Worm (Caenorhabditis elegans) whole organism, mixed stage, embryonic: ENCODE data around the gene gst-22.

Source experiments
- bed-3 ChIP-seq: fragments of 200-800 bp; sonication (Bioruptor generic); optimal IDR thresholded peaks from 3 replicates; lab custom pipeline; 2018; ENCODE audit warnings: mild to moderate bottlenecking, missing genetic modification characterization, moderate library complexity, missing compliant biosample characterization
- blmp-1 ChIP-seq: fragments of 150-350 bp; optimal IDR thresholded peaks from 2 replicates; lab custom pipeline; 2014; ENCODE audit warnings: missing biosample characterization, missing genetic modification characterization
- ceh-43 ChIP-seq: fragments of 200-800 bp; sonication (Bioruptor generic); optimal IDR thresholded peaks from 2 replicates; lab custom pipeline; 2018; ENCODE audit warnings: mild to moderate bottlenecking, missing genetic modification characterization, moderate library complexity, missing compliant biosample characterization
- ceh-83 ChIP-seq: fragments of 200-800 bp; sonication (Bioruptor generic); optimal IDR thresholded peaks from 2 replicates; lab custom pipeline; 2018; ENCODE audit warnings: mild to moderate bottlenecking, missing genetic modification characterization, missing compliant biosample characterization
- ces-1 ChIP-seq: fragments of 150-350 bp; optimal IDR thresholded peaks from 2 replicates; lab custom pipeline; 2014; ENCODE audit warnings: missing biosample characterization, missing genetic modification reagents, missing genetic modification characterization
- cnd-1 ChIP-seq: fragments of 200-800 bp; sonication (Bioruptor generic); optimal IDR thresholded peaks from 2 replicates; lab custom pipeline; 2018; ENCODE audit warnings: mild to moderate bottlenecking, missing genetic modification characterization, missing compliant biosample characterization
- drap-1 ChIP-seq: fragments of 200-800 bp; sonication (Bioruptor generic); optimal IDR thresholded peaks from 3 replicates; lab custom pipeline; 2018; ENCODE audit warnings: mild to moderate bottlenecking, missing genetic modification characterization, missing compliant biosample characterization
- flh-1 ChIP-seq: fragments of 200-800 bp; sonication (Bioruptor generic); optimal IDR thresholded peaks from 2 replicates; lab custom pipeline; 2018; ENCODE audit warnings: mild to moderate bottlenecking, missing genetic modification characterization, moderate library complexity, missing compliant biosample characterization
- ham-2 ChIP-seq: fragments of 200-800 bp; sonication (Bioruptor generic); optimal IDR thresholded peaks from 2 replicates; lab custom pipeline; 2018; ENCODE audit warnings: mild to moderate bottlenecking, missing genetic modification characterization, missing compliant biosample characterization
- hlh-1 ChIP-seq: fragments of 150-350 bp; optimal IDR thresholded peaks from 2 replicates; lab custom pipeline; 2014; ENCODE audit warnings: missing biosample characterization, missing genetic modification reagents, missing genetic modification characterization
- lin-13 ChIP-seq: fragments of 150-350 bp; optimal IDR thresholded peaks from 2 replicates; lab custom pipeline; 2014; ENCODE audit warnings: missing biosample characterization, missing genetic modification characterization
- lin-32 ChIP-seq: fragments of 200-800 bp; sonication (Bioruptor generic); optimal IDR thresholded peaks from 2 replicates; lab custom pipeline; 2018; ENCODE audit warnings: mild to moderate bottlenecking, missing genetic modification characterization, missing compliant biosample characterization
- lsy-2 ChIP-seq: fragments of 150-350 bp; optimal IDR thresholded peaks from 2 replicates; lab custom pipeline; 2014; ENCODE audit warnings: missing biosample characterization, missing genetic modification characterization
- mep-1 ChIP-seq: fragments of 150-350 bp; optimal IDR thresholded peaks from 2 replicates; lab custom pipeline; 2017; ENCODE audit warnings: missing biosample characterization, missing genetic modification reagents, missing genetic modification characterization, inconsistent platforms
- mls-2 ChIP-seq: sonication (generic microtip); optimal IDR thresholded peaks from 2 replicates; lab custom pipeline; 2016; ENCODE audit warnings: mild to moderate bottlenecking, missing genetic modification characterization, moderate library complexity, missing compliant biosample characterization
- nhr-12 ChIP-seq: fragments of 150-350 bp; optimal IDR thresholded peaks from 2 replicates; lab custom pipeline; 2014; ENCODE audit warnings: missing biosample characterization, missing genetic modification characterization
- nhr-2 ChIP-seq: fragments of 150-350 bp; optimal IDR thresholded peaks from 2 replicates; lab custom pipeline; 2014; ENCODE audit warnings: missing biosample characterization, missing genetic modification characterization
- nhr-237 ChIP-seq: fragments of 150-350 bp; optimal IDR thresholded peaks from 2 replicates; lab custom pipeline; 2014; ENCODE audit warnings: missing biosample characterization, missing genetic modification characterization
- nhr-28 ChIP-seq: fragments of 150-350 bp; optimal IDR thresholded peaks from 2 replicates; lab custom pipeline; 2014; ENCODE audit warnings: missing biosample characterization, missing genetic modification characterization
- nhr-76 ChIP-seq: sonication (generic microtip); optimal IDR thresholded peaks from 2 replicates; lab custom pipeline; 2017; ENCODE audit warnings: missing biosample characterization, missing genetic modification characterization
- pha-4 ChIP-seq: fragments of 150-350 bp; optimal IDR thresholded peaks from 2 replicates; lab custom pipeline; 2018; ENCODE audit warnings: missing biosample characterization, missing genetic modification reagents, missing genetic modification characterization
- sem-2 ChIP-seq: fragments of 200-800 bp; sonication (Bioruptor generic); optimal IDR thresholded peaks from 2 replicates; lab custom pipeline; 2018; ENCODE audit warnings: mild to moderate bottlenecking, missing genetic modification characterization, missing compliant biosample characterization
- snpc-4 ChIP-seq: fragments of 150-350 bp; optimal IDR thresholded peaks from 2 replicates; lab custom pipeline; 2014; ENCODE audit warnings: missing biosample characterization, missing genetic modification characterization
- sptf-1 ChIP-seq: sonication (generic microtip); optimal IDR thresholded peaks from 2 replicates; lab custom pipeline; 2017; ENCODE audit warnings: mild to moderate bottlenecking, missing genetic modification characterization, moderate library complexity, missing compliant biosample characterization
- unc-120 ChIP-seq: sonication (generic microtip); optimal IDR thresholded peaks from 2 replicates; lab custom pipeline; 2017; ENCODE audit warnings: missing genetic modification characterization, missing compliant biosample characterization; ENCODE audit not compliant: poor library complexity, severe bottlenecking
- unc-39 ChIP-seq: fragments of 150-350 bp; optimal IDR thresholded peaks from 2 replicates; lab custom pipeline; 2014; ENCODE audit warnings: missing biosample characterization, missing genetic modification characterization
- unc-62 ChIP-seq: fragments of 150-350 bp; optimal IDR thresholded peaks from 2 replicates; lab custom pipeline; 2014; ENCODE audit warnings: missing biosample characterization, missing genetic modification reagents, missing genetic modification characterization
- ztf-11 ChIP-seq: fragments of 150-350 bp; optimal IDR thresholded peaks from 2 replicates; lab custom pipeline; 2014; ENCODE audit warnings: missing biosample characterization, missing genetic modification characterization

Gene gst-22

ce11 chrV:16218522-16218921 lies 13.6 kb downstream of the gst-22 start, which contains the start of gene F11A5.15:
TSS of gene F11A5.15 (minus strand) at chrV:16218622.
- no peak for TF ChIP-seq nhr-28 (tag; lab: Kevin White, UChicago)
- TF ChIP-seq nhr-76 (tag; lab: Kevin White, UChicago) = no peak
- TF ChIP-seq bed-3 (GFP tag; lab: Kevin White, UChicago) = no peak
- TF ChIP-seq nhr-12 = no peak
- TF ChIP-seq sptf-1 = no peak
- TF ChIP-seq lin-32 (GFP tag; lab: Kevin White, UChicago) = no peak
- TF ChIP-seq snpc-4 (tag; lab: Kevin White, UChicago) = no peak
- no peak for TF ChIP-seq nhr-237 (tag; lab: Kevin White, UChicago)

ce11 chrV:16214505-16214904 lies 17.6 kb downstream of the gst-22 start, which contains the start of gene F11A5.9:
TSS of gene F11A5.9 (plus strand) at chrV:16214890.
- no peak for TF ChIP-seq nhr-2 (tag; lab: Kevin White, UChicago)

- no peak for TF ChIP-seq ceh-43
- no peak for TF ChIP-seq nhr-76 (tag; lab: Kevin White, UChicago)
- no peak for TF ChIP-seq nhr-28 (tag; lab: Kevin White, UChicago)
- no peak for TF ChIP-seq hlh-1 (tag; lab: Kevin White, UChicago)
- TF ChIP-seq mls-2 (tag; lab: Kevin White, UChicago) = no peak
- no peak for TF ChIP-seq cnd-1 (tag; lab: Kevin White, UChicago)
Observed at ce11 chrV:16213323-16213722, 18.8 kb downstream of the gst-22 start.

- no peak for TF ChIP-seq pha-4 (tag; lab: Kevin White, UChicago)
- TF ChIP-seq mep-1 = no peak
- no peak for TF ChIP-seq sem-2
- no peak for TF ChIP-seq hlh-1 (tag; lab: Kevin White, UChicago)
- TF ChIP-seq blmp-1 (tag; lab: Kevin White, UChicago) = no peak
- TF ChIP-seq nhr-2 (tag; lab: Kevin White, UChicago) = no peak
- TF ChIP-seq unc-62 (GFP tag; lab: Kevin White, UChicago) = no peak
- TF ChIP-seq drap-1 = no peak
- TF ChIP-seq flh-1 (GFP tag; lab: Kevin White, UChicago) = no peak
- TF ChIP-seq ham-2 (GFP tag; lab: Kevin White, UChicago) = no peak
- no peak for TF ChIP-seq bed-3 (GFP tag; lab: Kevin White, UChicago)
- TF ChIP-seq lsy-2 (tag; lab: Kevin White, UChicago) = no peak
- no peak for TF ChIP-seq cnd-1 (tag; lab: Kevin White, UChicago)
- TF ChIP-seq unc-39 (tag; lab: Kevin White, UChicago) = no peak
- TF ChIP-seq unc-120 = no peak
Observed at ce11 chrV:16211713-16212112, 20.4 kb downstream of the gst-22 start.

- TF ChIP-seq ces-1 (GFP tag; lab: Kevin White, UChicago) (no peak), nhr-237 (tag; lab: Kevin White, UChicago) (no peak), ceh-83 (GFP tag; lab: Kevin White, UChicago) (no peak)
Observed at ce11 chrV:16210257-16211002, 21.7 kb downstream of the gst-22 start, which contains the start of gene F11A5.16. TSS of gene F11A5.16 (plus strand) at chrV:16210952.

- TF ChIP-seq lin-13 (no peak), ceh-83 (GFP tag; lab: Kevin White, UChicago) (no peak), ztf-11 (tag; lab: Kevin White, UChicago) (no peak), blmp-1 (tag; lab: Kevin White, UChicago) (no peak), nhr-2 (tag; lab: Kevin White, UChicago) (no peak)
Observed at ce11 chrV:16209837-16210236, 22.2 kb downstream of the gst-22 start, which contains the start of gene oac-15. TSS of gene oac-15 (minus strand) at chrV:16209937.
